Worm (Caenorhabditis elegans): ENCODE results near the gene dmsr-10.

dmsr-10 gene

DNA sequence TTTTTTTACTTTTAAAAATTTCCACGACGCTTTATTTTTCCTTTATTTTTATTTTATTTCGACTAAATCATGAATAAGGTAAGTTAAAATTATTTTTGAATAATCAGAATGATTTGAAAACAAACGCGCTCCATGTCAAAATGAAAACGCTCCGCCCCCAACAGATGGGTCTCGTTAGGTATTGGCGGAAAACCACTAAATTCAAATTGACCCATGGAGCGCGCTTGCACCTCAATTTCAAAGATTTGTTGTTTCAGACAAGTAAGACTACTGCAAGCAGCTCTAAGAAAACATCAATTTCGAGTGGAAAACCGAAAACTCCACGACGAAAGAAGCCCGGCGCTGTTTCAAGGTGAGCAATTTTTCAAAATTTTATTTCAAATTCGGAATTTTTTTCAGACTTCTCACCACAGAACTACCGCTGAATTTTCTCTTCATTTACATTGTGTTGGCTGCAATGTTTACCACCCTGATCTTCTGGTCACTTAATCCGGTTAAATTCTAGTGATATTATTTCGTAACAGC, 13.8 kb downstream of the dmsr-10 start, which contains the start of gene ZC404.2:
ZC404.2 (plus strand) TSS at position 47 of the 525 bp plus-strand sequence.
- no peak for TF ChIP-seq unc-62 (GFP tag; optimal IDR thresholded peaks at IDR 0.05)
- TF ChIP-seq nhr-237 (tag; optimal IDR thresholded peaks at IDR 0.05), result no peak
- no peak for TF ChIP-seq ztf-11 (tag; optimal IDR thresholded peaks at IDR 0.05)
- TF ChIP-seq nhr-2 (tag; optimal IDR thresholded peaks at IDR 0.05), result no peak
- TF ChIP-seq M03D4.4 (tag; optimal IDR thresholded peaks at IDR 0.05), result no peak
- no peak for TF ChIP-seq tbx-8 (GFP tag; optimal IDR thresholded peaks at IDR 0.05)
- no peak for TF ChIP-seq cnd-1 (tag; optimal IDR thresholded peaks at IDR 0.05)
- no peak for TF ChIP-seq unc-39 (tag; optimal IDR thresholded peaks at IDR 0.05)
- TF ChIP-seq mab-5 (tag; optimal IDR thresholded peaks at IDR 0.05), result no peak
- no peak for TF ChIP-seq blmp-1 (tag; optimal IDR thresholded peaks at IDR 0.05)
- no peak for TF ChIP-seq bed-3 (GFP tag; optimal IDR thresholded peaks at IDR 0.05)
- TF ChIP-seq flh-1 (GFP tag; optimal IDR thresholded peaks at IDR 0.05), result no peak
- TF ChIP-seq nhr-28 (tag; optimal IDR thresholded peaks at IDR 0.05), result no peak

DNA sequence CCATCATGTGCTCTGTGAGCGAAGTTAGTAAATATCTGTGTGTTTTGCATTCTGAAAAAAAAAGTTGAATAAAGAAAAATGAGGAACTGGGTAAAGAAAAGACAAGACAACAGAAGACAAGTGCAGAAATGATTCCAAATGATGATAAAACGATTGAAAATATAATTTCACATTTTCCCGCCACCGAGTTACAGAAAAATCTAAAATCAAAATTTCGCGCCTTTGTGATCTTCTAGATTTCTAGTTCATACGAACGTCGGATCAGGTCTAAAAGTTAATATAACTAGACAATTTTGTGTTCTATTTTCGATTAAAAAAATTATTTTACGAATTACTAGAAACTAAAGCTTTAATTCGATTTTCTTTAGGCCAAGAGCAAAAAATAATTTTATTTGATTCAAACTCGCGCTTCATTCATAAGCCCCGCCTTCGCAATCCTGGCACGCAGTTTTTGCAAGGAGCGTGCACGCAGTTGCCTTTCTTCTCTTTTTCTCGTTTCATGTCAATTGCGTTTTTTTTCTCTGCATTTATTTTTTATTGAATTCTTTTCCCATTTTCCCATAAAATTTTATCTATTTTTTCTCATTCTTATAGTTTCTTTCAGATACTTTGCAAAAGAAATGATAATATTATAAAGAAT, 16.8 kb downstream of the dmsr-10 start, which contains the start of the genes spn-4 and spe-39:
spn-4 (minus strand) TSS at position 51 of the 640 bp plus-strand sequence.
spe-39 (plus strand) TSS at position 599 of the 640 bp plus-strand sequence.
- no peak for TF ChIP-seq unc-39 (tag; optimal IDR thresholded peaks at IDR 0.05)
- TF ChIP-seq ceh-83 (GFP tag; optimal IDR thresholded peaks at IDR 0.05), result no peak
- no peak for TF ChIP-seq mls-2 (tag; optimal IDR thresholded peaks at IDR 0.05)
- no peak for TF ChIP-seq drap-1 (GFP tag; optimal IDR thresholded peaks at IDR 0.05)
- TF ChIP-seq ztf-11 (tag; optimal IDR thresholded peaks at IDR 0.05), result peak; percentile 50
- no peak for TF ChIP-seq snpc-4 (tag; optimal IDR thresholded peaks at IDR 0.05)
- peak; percentile 47 for TF ChIP-seq nhr-237 (tag; optimal IDR thresholded peaks at IDR 0.05)
- TF ChIP-seq unc-62 (GFP tag; optimal IDR thresholded peaks at IDR 0.05), result no peak
- TF ChIP-seq ceh-43 (GFP tag; optimal IDR thresholded peaks at IDR 0.05), result no peak
- TF ChIP-seq elt-1 (tag; optimal IDR thresholded peaks at IDR 0.05; ENCODE audit: borderline replicate concordance, insufficient read depth), result peak; percentile 6
- TF ChIP-seq nhr-28 (tag; optimal IDR thresholded peaks at IDR 0.05), result no peak
- peak; percentile 15 for TF ChIP-seq ham-2 (GFP tag; optimal IDR thresholded peaks at IDR 0.05)
- no peak for TF ChIP-seq unc-120 (tag; optimal IDR thresholded peaks at IDR 0.05; ENCODE audit: poor library complexity, severe bottlenecking)
- TF ChIP-seq lin-13 (tag; optimal IDR thresholded peaks at IDR 0.05), result peak; percentile 44
- TF ChIP-seq bed-3 (GFP tag; optimal IDR thresholded peaks at IDR 0.05), result no peak
- TF ChIP-seq lsy-2 (tag; optimal IDR thresholded peaks at IDR 0.05), result peak; percentile 49
- TF ChIP-seq nhr-12 (tag; optimal IDR thresholded peaks at IDR 0.05), result peak; percentile 38
- TF ChIP-seq lin-32 (GFP tag; optimal IDR thresholded peaks at IDR 0.05), result no peak
- TF ChIP-seq ceh-39 (tag; optimal IDR thresholded peaks at IDR 0.05), result peak; percentile 13
- TF ChIP-seq nhr-2 (tag; optimal IDR thresholded peaks at IDR 0.05), result peak; percentile 29
- TF ChIP-seq tbx-8 (GFP tag; optimal IDR thresholded peaks at IDR 0.05), result no peak
- no peak for TF ChIP-seq nhr-76 (tag; optimal IDR thresholded peaks at IDR 0.05)
- TF ChIP-seq blmp-1 (tag; optimal IDR thresholded peaks at IDR 0.05), result peak; percentile 30
- no peak for TF ChIP-seq zip-8 (tag; optimal IDR thresholded peaks at IDR 0.05)
- no peak for TF ChIP-seq pha-4 (tag; optimal IDR thresholded peaks at IDR 0.05)
- no peak for TF ChIP-seq elt-3 (tag; optimal IDR thresholded peaks at IDR 0.05)
- peak; percentile 49 for TF ChIP-seq M03D4.4 (tag; optimal IDR thresholded peaks at IDR 0.05)
- TF ChIP-seq sptf-1 (tag; optimal IDR thresholded peaks at IDR 0.05), result peak; percentile 69
- no peak for TF ChIP-seq sem-2 (GFP tag; optimal IDR thresholded peaks at IDR 0.05)
- peak; percentile 79 for TF ChIP-seq ces-1 (GFP tag; optimal IDR thresholded peaks at IDR 0.05)
- peak; percentile 69 for TF ChIP-seq mep-1 (tag; optimal IDR thresholded peaks at IDR 0.05)
- no peak for TF ChIP-seq flh-1 (GFP tag; optimal IDR thresholded peaks at IDR 0.05)
- TF ChIP-seq hlh-1 (tag; optimal IDR thresholded peaks at IDR 0.05), result peak; percentile 26
- TF ChIP-seq cnd-1 (tag; optimal IDR thresholded peaks at IDR 0.05), result no peak
- TF ChIP-seq mab-5 (tag; optimal IDR thresholded peaks at IDR 0.05), result peak; percentile 48

DNA sequence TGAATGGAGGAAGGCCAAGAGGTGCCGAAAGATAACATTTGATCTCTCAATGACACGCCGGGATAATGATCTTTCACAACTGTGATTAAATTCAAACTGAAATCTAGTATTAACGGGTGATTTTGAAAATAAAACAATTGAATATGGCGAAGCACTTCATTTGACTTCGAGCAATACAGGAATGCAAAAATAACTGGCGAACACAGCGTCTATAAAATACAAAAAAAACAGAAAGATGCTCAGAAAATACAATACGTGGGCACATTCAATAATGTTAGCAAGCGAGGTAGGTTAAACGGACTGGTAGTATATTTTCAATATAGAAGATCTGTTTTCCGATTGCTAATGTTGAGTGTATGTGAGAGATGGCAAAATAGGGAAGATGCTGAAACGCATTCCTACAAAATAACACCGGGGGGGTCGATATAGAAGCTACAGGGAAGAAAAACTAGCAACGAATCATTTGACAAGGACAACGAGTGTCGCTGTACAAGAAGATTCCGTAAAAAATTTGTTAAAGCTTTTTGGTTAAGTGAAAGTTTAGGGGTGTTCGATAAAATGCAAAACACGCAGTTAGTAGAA, 18.6 kb downstream of the dmsr-10 start:
- TF ChIP-seq elt-3 (tag; optimal IDR thresholded peaks at IDR 0.05) (no peak), elt-1 (tag; optimal IDR thresholded peaks at IDR 0.05; ENCODE audit: borderline replicate concordance, insufficient read depth) (no peak), mab-5 (tag; optimal IDR thresholded peaks at IDR 0.05) (no peak), bed-3 (GFP tag; optimal IDR thresholded peaks at IDR 0.05) (no peak), sptf-1 (tag; optimal IDR thresholded peaks at IDR 0.05) (no peak), unc-39 (tag; optimal IDR thresholded peaks at IDR 0.05) (no peak), ceh-43 (GFP tag; optimal IDR thresholded peaks at IDR 0.05) (no peak), nhr-237 (tag; optimal IDR thresholded peaks at IDR 0.05) (no peak), ceh-39 (tag; optimal IDR thresholded peaks at IDR 0.05) (no peak), M03D4.4 (tag; optimal IDR thresholded peaks at IDR 0.05) (no peak), mep-1 (tag; optimal IDR thresholded peaks at IDR 0.05) (no peak), ztf-11 (tag; optimal IDR thresholded peaks at IDR 0.05) (no peak), drap-1 (GFP tag; optimal IDR thresholded peaks at IDR 0.05) (no peak), snpc-4 (tag; optimal IDR thresholded peaks at IDR 0.05) (no peak)
